Worm (Caenorhabditis elegans) whole organism, mixed stage, embryonic: ENCODE data around the gene srbc-20.

Source experiments
- ces-1 ChIP-seq: fragments of 150-350 bp; optimal IDR thresholded peaks from 2 replicates; lab custom pipeline; 2014; ENCODE audit warnings: missing biosample characterization, missing genetic modification reagents, missing genetic modification characterization
- elt-1 ChIP-seq: sonication (generic microtip); optimal IDR thresholded peaks from 2 replicates; lab custom pipeline; 2017; ENCODE audit warnings: missing genetic modification characterization, mild to moderate bottlenecking, missing compliant biosample characterization, antibody characterized with exemption, moderate library complexity, borderline replicate concordance; ENCODE audit not compliant: insufficient read depth
- elt-3 ChIP-seq: fragments of 150-350 bp; optimal IDR thresholded peaks from 2 replicates; lab custom pipeline; 2014; ENCODE audit warnings: missing biosample characterization, missing genetic modification characterization
- lin-13 ChIP-seq: fragments of 150-350 bp; optimal IDR thresholded peaks from 2 replicates; lab custom pipeline; 2014; ENCODE audit warnings: missing biosample characterization, missing genetic modification characterization
- lsy-2 ChIP-seq: fragments of 150-350 bp; optimal IDR thresholded peaks from 2 replicates; lab custom pipeline; 2014; ENCODE audit warnings: missing biosample characterization, missing genetic modification characterization
- mab-5 ChIP-seq: fragments of 150-350 bp; optimal IDR thresholded peaks from 2 replicates; lab custom pipeline; 2014; ENCODE audit warnings: missing biosample characterization, missing genetic modification characterization
- nhr-12 ChIP-seq: fragments of 150-350 bp; optimal IDR thresholded peaks from 2 replicates; lab custom pipeline; 2014; ENCODE audit warnings: missing biosample characterization, missing genetic modification characterization
- pha-4 ChIP-seq: fragments of 150-350 bp; optimal IDR thresholded peaks from 2 replicates; lab custom pipeline; 2018; ENCODE audit warnings: missing biosample characterization, missing genetic modification reagents, missing genetic modification characterization
- sem-2 ChIP-seq: fragments of 200-800 bp; sonication (Bioruptor generic); optimal IDR thresholded peaks from 2 replicates; lab custom pipeline; 2018; ENCODE audit warnings: mild to moderate bottlenecking, missing genetic modification characterization, missing compliant biosample characterization
- sptf-1 ChIP-seq: sonication (generic microtip); optimal IDR thresholded peaks from 2 replicates; lab custom pipeline; 2017; ENCODE audit warnings: mild to moderate bottlenecking, missing genetic modification characterization, moderate library complexity, missing compliant biosample characterization
- unc-120 ChIP-seq: sonication (generic microtip); optimal IDR thresholded peaks from 2 replicates; lab custom pipeline; 2017; ENCODE audit warnings: missing genetic modification characterization, missing compliant biosample characterization; ENCODE audit not compliant: poor library complexity, severe bottlenecking
- unc-39 ChIP-seq: fragments of 150-350 bp; optimal IDR thresholded peaks from 2 replicates; lab custom pipeline; 2014; ENCODE audit warnings: missing biosample characterization, missing genetic modification characterization
- unc-62 ChIP-seq: fragments of 150-350 bp; optimal IDR thresholded peaks from 2 replicates; lab custom pipeline; 2014; ENCODE audit warnings: missing biosample characterization, missing genetic modification reagents, missing genetic modification characterization
- ztf-11 ChIP-seq: fragments of 150-350 bp; optimal IDR thresholded peaks from 2 replicates; lab custom pipeline; 2014; ENCODE audit warnings: missing biosample characterization, missing genetic modification characterization

DNA sequence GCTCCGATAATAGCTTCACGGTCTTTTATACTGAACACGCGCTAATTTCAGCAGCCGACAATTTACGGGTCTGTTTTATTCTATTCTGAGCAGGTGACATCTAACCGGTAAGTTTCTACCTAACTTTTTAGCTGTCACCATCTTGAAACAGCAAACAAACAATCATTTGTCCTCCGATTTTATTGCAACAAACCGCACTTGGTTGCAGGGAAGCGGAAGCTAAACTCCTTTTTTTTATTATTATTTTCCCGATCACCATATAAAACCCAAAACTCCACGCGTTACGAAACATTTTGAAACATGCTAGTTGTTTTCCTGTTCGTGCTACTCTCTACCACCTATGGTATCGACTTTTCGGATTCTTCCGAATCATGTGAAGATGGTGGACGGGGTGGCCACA, 49.2 kb upstream of the srbc-20 start, which contains the start of gene clec-208:
- TF ChIP-seq lsy-2 (no peak), mab-5 (tag; lab: Kevin White, UChicago) (no peak), ces-1 (GFP tag; lab: Kevin White, UChicago) (no peak), nhr-12 (tag; lab: Kevin White, UChicago) (no peak), pha-4 (tag; lab: Kevin White, UChicago) (no peak), unc-62 (GFP tag; lab: Kevin White, UChicago) (no peak), sptf-1 (tag; lab: Kevin White, UChicago) (no peak), sem-2 (GFP tag; lab: Kevin White, UChicago) (no peak), unc-120 (no peak), elt-1 (tag; lab: Kevin White, UChicago) (no peak), elt-3 (tag; lab: Kevin White, UChicago) (no peak), lin-13 (tag; lab: Kevin White, UChicago) (no peak), unc-39 (tag; lab: Kevin White, UChicago) (no peak), ztf-11 (tag; lab: Kevin White, UChicago) (no peak)
